Fruit fly (Drosophila melanogaster) whole organism, embryonic: Measurements from ENCODE around the gene MRG15.
A peak's percentile ranks its signal among the peaks of the same experiment; 100 is the strongest.

ENCODE experiments used
- B-H2 ChIP-seq: fragments of 200-800 bp; sonication (Bioruptor generic); optimal IDR thresholded peaks from 2 replicates; lab custom pipeline; 2018; ENCODE audit warnings: missing biosample characterization, mild to moderate bottlenecking, missing genetic modification characterization
- BtbVII ChIP-seq: fragments of 200-800 bp; sonication (Bioruptor generic); optimal IDR thresholded peaks from 3 replicates; lab custom pipeline; 2017; ENCODE audit warnings: missing biosample characterization, mild to moderate bottlenecking, missing genetic modification characterization
- Bteb2 ChIP-seq: fragments of 200-800 bp; sonication (Bioruptor generic); optimal IDR thresholded peaks from 2 replicates; lab custom pipeline; 2016; ENCODE audit warnings: missing biosample characterization, missing genetic modification characterization
- CG12071 ChIP-seq: fragments of 200-800 bp; sonication (Bioruptor generic); optimal IDR thresholded peaks from 3 replicates; lab custom pipeline; 2018; ENCODE audit warnings: missing biosample characterization, mild to moderate bottlenecking, missing genetic modification characterization
- CG12104 ChIP-seq: fragments of 200-800 bp; sonication (Bioruptor generic); optimal IDR thresholded peaks from 3 replicates; lab custom pipeline; 2016; ENCODE audit warnings: missing biosample characterization, missing genetic modification characterization
- CG12299 ChIP-seq: fragments of 200-800 bp; sonication (Bioruptor generic); optimal IDR thresholded peaks from 2 replicates; lab custom pipeline; 2018; ENCODE audit warnings: missing biosample characterization, mild to moderate bottlenecking, missing genetic modification characterization
- CG13424 ChIP-seq: fragments of 200-800 bp; sonication (Bioruptor generic); optimal IDR thresholded peaks from 2 replicates; lab custom pipeline; 2019; ENCODE audit warnings: missing biosample characterization, mild to moderate bottlenecking, missing genetic modification characterization, moderate library complexity
- CG15269 ChIP-seq: fragments of 200-800 bp; sonication (Bioruptor generic); optimal IDR thresholded peaks from 2 replicates; lab custom pipeline; 2018; ENCODE audit warnings: missing biosample characterization, mild to moderate bottlenecking, missing genetic modification characterization, moderate library complexity
- CG1529 ChIP-seq: fragments of 200-800 bp; sonication (Bioruptor generic); optimal IDR thresholded peaks from 3 replicates; lab custom pipeline; 2018; ENCODE audit warnings: missing biosample characterization, missing genetic modification characterization
- CG15479 ChIP-seq: fragments of 200-800 bp; sonication (Bioruptor generic); optimal IDR thresholded peaks from 3 replicates; lab custom pipeline; 2019; ENCODE audit warnings: missing biosample characterization, mild to moderate bottlenecking, missing genetic modification characterization, moderate library complexity
- CG2199 ChIP-seq: fragments of 200-800 bp; sonication (Bioruptor generic); IDR thresholded peaks from 3 replicates; pipeline ENCODE4 v1.3.6; 2022; ENCODE audit warnings: missing biosample characterization, missing genetic modification characterization
- CG30403 ChIP-seq: fragments of 200-800 bp; sonication (Bioruptor generic); optimal IDR thresholded peaks from 3 replicates; lab custom pipeline; 2016; ENCODE audit warnings: missing biosample characterization, missing genetic modification characterization
- CG43689 ChIP-seq: fragments of 200-800 bp; sonication (Bioruptor generic); IDR thresholded peaks from 2 replicates; pipeline ENCODE4 v1.3.6; 2022; ENCODE audit warnings: missing biosample characterization, missing genetic modification characterization
- CG4820 ChIP-seq: fragments of 200-800 bp; sonication (Bioruptor generic); optimal IDR thresholded peaks from 3 replicates; lab custom pipeline; 2016; ENCODE audit warnings: missing biosample characterization, missing genetic modification characterization
- CG5180 ChIP-seq: fragments of 200-800 bp; sonication (Bioruptor generic); optimal IDR thresholded peaks from 3 replicates; lab custom pipeline; 2017; ENCODE audit warnings: missing biosample characterization, missing genetic modification characterization, mild to moderate bottlenecking, moderate library complexity, missing genetic modification reagents
- CG6689 ChIP-seq: fragments of 200-800 bp; sonication (Bioruptor generic); IDR thresholded peaks from 2 replicates; pipeline ENCODE4 v1.3.6; 2022; ENCODE audit warnings: missing biosample characterization, missing genetic modification characterization
- CG7372 ChIP-seq: fragments of 200-800 bp; sonication (Bioruptor generic); IDR thresholded peaks from 2 replicates; pipeline ENCODE4 v1.3.6; 2022; ENCODE audit warnings: missing biosample characterization, missing genetic modification characterization
- CG7928 ChIP-seq: fragments of 200-800 bp; sonication (Bioruptor generic); optimal IDR thresholded peaks from 2 replicates; lab custom pipeline; 2017; ENCODE audit warnings: missing biosample characterization, mild to moderate bottlenecking, missing genetic modification characterization
- CG7963 ChIP-seq: fragments of 200-800 bp; sonication (Bioruptor generic); IDR thresholded peaks from 3 replicates; pipeline ENCODE4 v1.3.6; 2022; ENCODE audit warnings: missing biosample characterization, missing genetic modification characterization; ENCODE audit not compliant: partially characterized antibody
- CG8089 ChIP-seq: fragments of 200-800 bp; sonication (Bioruptor generic); optimal IDR thresholded peaks from 3 replicates; lab custom pipeline; 2016; ENCODE audit warnings: missing biosample characterization, missing genetic modification characterization
- CG8944 ChIP-seq: fragments of 200-800 bp; sonication (Bioruptor generic); optimal IDR thresholded peaks from 3 replicates; lab custom pipeline; 2016; ENCODE audit warnings: missing biosample characterization, missing genetic modification characterization
- Dp ChIP-seq: fragments of 200-800 bp; sonication (Bioruptor generic); optimal IDR thresholded peaks from 2 replicates; lab custom pipeline; 2018; ENCODE audit warnings: missing biosample characterization, mild to moderate bottlenecking, missing genetic modification characterization, moderate library complexity
- Dref ChIP-seq: fragments of 200-800 bp; sonication (Bioruptor generic); IDR thresholded peaks from 2 replicates; pipeline ENCODE4 v1.3.6; 2022; ENCODE audit warnings: missing biosample characterization, missing genetic modification characterization
- HLH3B ChIP-seq: fragments of 200-800 bp; sonication (Bioruptor generic); IDR thresholded peaks from 2 replicates; pipeline ENCODE4 v1.3.6; 2022; ENCODE audit warnings: missing biosample characterization, missing genetic modification characterization
- Hr3 ChIP-seq: fragments of 200-800 bp; sonication (Bioruptor generic); optimal IDR thresholded peaks from 3 replicates; lab custom pipeline; 2016; ENCODE audit warnings: missing biosample characterization, missing genetic modification characterization
- NFAT ChIP-seq: fragments of 200-800 bp; sonication (Bioruptor generic); IDR thresholded peaks from 2 replicates; pipeline ENCODE4 v1.3.6; 2022; ENCODE audit warnings: missing biosample characterization, missing genetic modification characterization
- Pdp1 ChIP-seq, 2 experiments: fragments of 200-800 bp; sonication (Bioruptor generic); optimal IDR thresholded peaks; 3 replicates each; lab custom pipeline; 2016; ENCODE audit warnings: missing biosample characterization in 2 of 2, missing genetic modification characterization in 2 of 2, mild to moderate bottlenecking in 1 of 2, moderate library complexity in 1 of 2
- Poxn ChIP-seq: fragments of 200-800 bp; sonication (Bioruptor generic); IDR thresholded peaks from 2 replicates; pipeline ENCODE4 v1.3.6; 2022; ENCODE audit warnings: missing biosample characterization, missing genetic modification characterization
- Taf1 ChIP-seq: fragments of 200-800 bp; sonication (Bioruptor generic); IDR thresholded peaks from 2 replicates; pipeline ENCODE4 v1.3.6; 2022; ENCODE audit warnings: missing biosample characterization, missing genetic modification characterization
- al ChIP-seq: fragments of 200-800 bp; sonication (Bioruptor generic); IDR thresholded peaks from 2 replicates; pipeline ENCODE4 v1.3.6; 2022; ENCODE audit warnings: missing biosample characterization, missing genetic modification characterization
- caup ChIP-seq: fragments of 200-800 bp; sonication (Bioruptor generic); optimal IDR thresholded peaks from 3 replicates; lab custom pipeline; 2017; ENCODE audit warnings: missing biosample characterization, mild to moderate bottlenecking, missing genetic modification characterization, moderate library complexity; ENCODE audit not compliant: severe bottlenecking
- crp ChIP-seq, 2 experiments: fragments of 200-800 bp; sonication (Bioruptor generic); optimal IDR thresholded peaks; 2 replicates in 1 of 2; 3 replicates in 1 of 2; lab custom pipeline; 2017; ENCODE audit warnings: missing biosample characterization in 2 of 2, missing genetic modification characterization in 2 of 2, mild to moderate bottlenecking in 1 of 2, moderate library complexity in 1 of 2
- fd64A ChIP-seq: fragments of 200-800 bp; sonication (Bioruptor generic); optimal IDR thresholded peaks from 3 replicates; lab custom pipeline; 2018; ENCODE audit warnings: missing biosample characterization, mild to moderate bottlenecking, missing genetic modification characterization
- gem ChIP-seq: fragments of 200-800 bp; sonication (Bioruptor generic); optimal IDR thresholded peaks from 2 replicates; lab custom pipeline; 2019; ENCODE audit warnings: missing biosample characterization, mild to moderate bottlenecking, missing genetic modification characterization, moderate library complexity
- ind ChIP-seq: fragments of 200-800 bp; sonication (Bioruptor generic); optimal IDR thresholded peaks from 3 replicates; lab custom pipeline; 2016; ENCODE audit warnings: missing biosample characterization, missing genetic modification characterization
- insv ChIP-seq, 2 experiments: fragments of 200-800 bp; sonication (Bioruptor generic); optimal IDR thresholded peaks; 3 replicates each; lab custom pipeline; 2016 to 2018; ENCODE audit warnings: missing biosample characterization in 2 of 2, missing genetic modification characterization in 2 of 2
- lola ChIP-seq, 3 experiments: fragments of >200 bp in 2 of 3; fragments of 200-800 bp in 1 of 3; sonication (Bioruptor generic) in 1 of 3; optimal IDR thresholded peaks; 2 replicates each; lab custom pipeline; 2017 to 2019; ENCODE audit warnings: missing biosample characterization in 3 of 3, missing genetic modification characterization in 3 of 3, mild to moderate bottlenecking in 1 of 3, moderate library complexity in 1 of 3
- lov ChIP-seq, 2 experiments: fragments of 200-800 bp in 1 of 2; fragments of >200 bp in 1 of 2; sonication (Bioruptor generic) in 1 of 2; IDR thresholded peaks in 1 of 2; optimal IDR thresholded peaks in 1 of 2; 2 replicates in 1 of 2; 3 replicates in 1 of 2; pipeline versions ENCODE4 v1.3.6 to Lab custom; 2017 to 2022; ENCODE audit warnings: missing biosample characterization in 1 of 2, missing genetic modification characterization in 1 of 2
- org-1 ChIP-seq: fragments of 200-800 bp; sonication (Bioruptor generic); optimal IDR thresholded peaks from 2 replicates; lab custom pipeline; 2017; ENCODE audit warnings: missing biosample characterization, missing genetic modification characterization
- pros ChIP-seq: fragments of 200-800 bp; sonication (Bioruptor generic); optimal IDR thresholded peaks from 3 replicates; lab custom pipeline; 2019; ENCODE audit warnings: missing biosample characterization, mild to moderate bottlenecking, missing genetic modification characterization, moderate library complexity
- sob ChIP-seq: fragments of 200-800 bp; sonication (Bioruptor generic); IDR thresholded peaks from 2 replicates; pipeline ENCODE4 v1.3.6; 2022; ENCODE audit warnings: missing biosample characterization, missing genetic modification characterization
- ssp ChIP-seq: fragments of 200-800 bp; sonication (Bioruptor generic); IDR thresholded peaks from 2 replicates; pipeline ENCODE4 v1.3.6; 2022; ENCODE audit warnings: missing biosample characterization, missing genetic modification characterization
- tin ChIP-seq: fragments of 200-800 bp; sonication (Bioruptor generic); optimal IDR thresholded peaks from 3 replicates; lab custom pipeline; 2016; ENCODE audit warnings: missing biosample characterization, missing genetic modification characterization
- zf30C ChIP-seq: fragments of 200-800 bp; sonication (Bioruptor generic); optimal IDR thresholded peaks from 3 replicates; lab custom pipeline; 2018; ENCODE audit warnings: missing biosample characterization, mild to moderate bottlenecking, missing genetic modification characterization
- zfh2 ChIP-seq: fragments of 200-800 bp; sonication (Bioruptor generic); optimal IDR thresholded peaks from 2 replicates; lab custom pipeline; 2016; ENCODE audit warnings: missing biosample characterization, missing genetic modification characterization

The MRG15 gene

dm6 chr3R:15292241-15293004 is 14.5 kb upstream of the MRG15 start (continued):
- TF ChIP-seq CG12071 (GFP tag; lab: Kevin White, UChicago) = no peak
- no peak for TF ChIP-seq CG43689 (GFP tag; lab: Robert Waterston, UW)
- TF ChIP-seq CG1529 (GFP tag; lab: Kevin White, UChicago) = no peak
- TF ChIP-seq lov (optimal IDR thresholded peaks at IDR 0.05; lab: Kevin White, UChicago) = no peak
- TF ChIP-seq lov (GFP tag; IDR thresholded peaks at IDR 0.05; lab: Robert Waterston, UW) = no peak
- TF ChIP-seq insv (GFP tag; optimal IDR thresholded peaks at IDR 0.05; lab: Kevin White, UChicago) = peak in 1 of 2 experiments; percentile 82
- no peak for TF ChIP-seq CG7372 (GFP tag; lab: Robert Waterston, UW)
- no peak for TF ChIP-seq Taf1 (GFP tag; lab: Robert Waterston, UW)
- TF ChIP-seq caup (GFP tag; lab: Kevin White, UChicago) = no peak
- no peak for TF ChIP-seq ind (GFP tag; lab: Kevin White, UChicago)
- TF ChIP-seq Dp = no peak
- no peak for TF ChIP-seq CG4820
- no peak for TF ChIP-seq CG15479 (GFP tag; lab: Kevin White, UChicago)
- peak; percentile 4 for TF ChIP-seq Bteb2
- no peak for TF ChIP-seq CG8089
- TF ChIP-seq CG15269 = no peak
- TF ChIP-seq sob = no peak
- TF ChIP-seq crp (GFP tag; optimal IDR thresholded peaks at IDR 0.05; lab: Kevin White, UChicago) = no peak
- no peak for TF ChIP-seq CG12299 (tag; lab: Kevin White, UChicago)
- TF ChIP-seq NFAT (GFP tag; lab: Robert Waterston, UW) = no peak
- no peak for TF ChIP-seq BtbVII (GFP tag; lab: Kevin White, UChicago)
- TF ChIP-seq CG13424 (tag; lab: Kevin White, UChicago) = peak; percentile 35
- TF ChIP-seq al (GFP tag; lab: Robert Waterston, UW) = no peak
- no peak for TF ChIP-seq Hr3 (GFP tag; lab: Kevin White, UChicago)
- TF ChIP-seq CG8944 (GFP tag; lab: Kevin White, UChicago) = no peak
- no peak for TF ChIP-seq CG2199 (GFP tag; lab: Robert Waterston, UW)
- TF ChIP-seq CG7928 (GFP tag; lab: Kevin White, UChicago) = no peak
- peak; percentile 6 for TF ChIP-seq zfh2 (GFP tag; lab: Kevin White, UChicago)
- no peak for TF ChIP-seq ssp
- TF ChIP-seq Pdp1 (GFP tag; optimal IDR thresholded peaks at IDR 0.05; lab: Kevin White, UChicago) = peak in 1 of 2 experiments; percentile 96
- no peak for TF ChIP-seq org-1 (GFP tag; lab: Kevin White, UChicago)
- peak; percentile 1 for TF ChIP-seq CG30403 (GFP tag; lab: Kevin White, UChicago)
- TF ChIP-seq CG12104 (GFP tag; lab: Kevin White, UChicago) = no peak
- TF ChIP-seq gem = peak; percentile 43
- no peak for TF ChIP-seq CG5180 (GFP tag; lab: Kevin White, UChicago)
- TF ChIP-seq Poxn = no peak
- no peak for TF ChIP-seq CG7963 (GFP tag; lab: Robert Waterston, UW)
- no peak for TF ChIP-seq zf30C
- TF ChIP-seq CG6689 (GFP tag; lab: Robert Waterston, UW) = no peak
- no peak for TF ChIP-seq lola (GFP tag; optimal IDR thresholded peaks at IDR 0.05; lab: Kevin White, UChicago)
- no peak for TF ChIP-seq B-H2
- TF ChIP-seq pros (GFP tag; lab: Kevin White, UChicago) = peak; percentile 3
- no peak for TF ChIP-seq Dref
- TF ChIP-seq tin (GFP tag; lab: Kevin White, UChicago) = peak; percentile 16
- no peak for TF ChIP-seq HLH3B (GFP tag; lab: Robert Waterston, UW)
- TF ChIP-seq fd64A (GFP tag; lab: Kevin White, UChicago) = no peak
